Worm (Caenorhabditis elegans) whole organism, L2 larva: ENCODE data around the gene glo-1.

Experiments used
- lin-13 ChIP-seq: fragments of 150-350 bp; optimal IDR thresholded peaks from 2 replicates; lab custom pipeline; 2014; ENCODE audit warnings: missing biosample characterization, missing genetic modification reagents, missing genetic modification characterization
- snpc-4 ChIP-seq: fragments of 150-350 bp; optimal IDR thresholded peaks from 2 replicates; lab custom pipeline; 2014; ENCODE audit warnings: missing biosample characterization, missing genetic modification characterization

DNA sequence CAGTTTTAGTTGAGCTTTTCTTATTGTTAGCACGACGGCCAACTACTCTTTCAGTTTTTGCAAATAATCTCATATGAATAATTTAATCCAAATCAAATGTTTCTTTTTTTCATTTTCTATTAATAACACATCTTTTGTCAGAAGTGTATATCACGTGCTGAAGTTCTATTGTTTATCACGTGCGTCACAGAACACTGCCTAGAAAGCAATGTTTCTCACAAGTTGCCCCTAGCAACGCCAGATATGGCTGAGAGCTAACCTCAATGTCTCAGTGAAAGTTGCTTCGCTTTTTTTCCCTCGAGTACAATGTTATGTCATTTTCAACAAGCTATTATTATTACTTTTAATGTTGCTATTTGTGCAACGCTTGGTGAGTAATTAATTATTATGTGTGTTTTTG, 46.0 kb upstream of the glo-1 start:
- TF ChIP-seq snpc-4 (tag; lab: Kevin White, UChicago) (no peak), lin-13 (GFP tag; lab: Kevin White, UChicago) (no peak)
